Fruit fly (Drosophila melanogaster): ENCODE measurements around the gene gogo.
A peak's percentile ranks its signal among the peaks of the same experiment; 100 is the strongest.

DNA sequence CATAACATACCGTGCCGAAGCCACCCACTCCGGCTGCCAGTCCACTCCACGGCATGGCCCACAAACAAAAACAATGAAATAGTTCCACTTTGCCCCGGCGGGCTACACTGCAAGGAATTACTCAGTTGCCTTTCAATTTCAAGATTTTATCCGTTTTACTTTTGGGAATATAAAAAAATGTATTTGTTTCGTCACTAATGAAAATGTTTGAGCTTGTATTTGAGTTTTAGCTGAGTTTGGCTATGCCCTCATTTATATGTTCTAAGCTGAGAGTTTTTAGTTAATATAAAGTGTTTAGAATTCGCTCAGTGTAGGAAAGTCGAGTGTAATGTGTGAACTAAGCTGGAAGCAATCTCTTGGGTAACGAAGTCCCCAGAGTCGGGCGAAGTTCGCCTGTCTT is 18.3 kb downstream of the gogo start:
- no peak for TF ChIP-seq CG13204 (GFP tag; optimal IDR thresholded peaks at IDR 0.05)
- peak; percentile 39 for TF ChIP-seq CG8159 (tag; optimal IDR thresholded peaks at IDR 0.05)
- TF ChIP-seq CG10348 (GFP tag; IDR thresholded peaks at IDR 0.05), result no peak
- TF ChIP-seq gl (tag; optimal IDR thresholded peaks at IDR 0.05), result no peak
- TF ChIP-seq CG32121 (GFP tag; IDR thresholded peaks at IDR 0.05), result 0 out of 2 replicates have a peak, but pooled peaks have one; percentile 37
- TF ChIP-seq CG12605 (GFP tag; IDR thresholded peaks at IDR 0.05), result no peak
- TF ChIP-seq Pif1A (GFP tag; optimal IDR thresholded peaks at IDR 0.05), result peak; percentile 43
- TF ChIP-seq Pif1B (GFP tag; optimal IDR thresholded peaks at IDR 0.05), result peak; percentile 7
- no peak for TF ChIP-seq CG9948 (tag; optimal IDR thresholded peaks at IDR 0.05)
- no peak for TF ChIP-seq Snoo (tag; optimal IDR thresholded peaks at IDR 0.05)
- TF ChIP-seq CG4496 (GFP tag; IDR thresholded peaks at IDR 0.05), result no peak

Data from whole organism, pupa.